Fruit fly (Drosophila melanogaster): ENCODE measurements around the gene spri.
A peak's percentile ranks its signal among the peaks of the same experiment; 100 is the strongest.

The spri gene

DNA sequence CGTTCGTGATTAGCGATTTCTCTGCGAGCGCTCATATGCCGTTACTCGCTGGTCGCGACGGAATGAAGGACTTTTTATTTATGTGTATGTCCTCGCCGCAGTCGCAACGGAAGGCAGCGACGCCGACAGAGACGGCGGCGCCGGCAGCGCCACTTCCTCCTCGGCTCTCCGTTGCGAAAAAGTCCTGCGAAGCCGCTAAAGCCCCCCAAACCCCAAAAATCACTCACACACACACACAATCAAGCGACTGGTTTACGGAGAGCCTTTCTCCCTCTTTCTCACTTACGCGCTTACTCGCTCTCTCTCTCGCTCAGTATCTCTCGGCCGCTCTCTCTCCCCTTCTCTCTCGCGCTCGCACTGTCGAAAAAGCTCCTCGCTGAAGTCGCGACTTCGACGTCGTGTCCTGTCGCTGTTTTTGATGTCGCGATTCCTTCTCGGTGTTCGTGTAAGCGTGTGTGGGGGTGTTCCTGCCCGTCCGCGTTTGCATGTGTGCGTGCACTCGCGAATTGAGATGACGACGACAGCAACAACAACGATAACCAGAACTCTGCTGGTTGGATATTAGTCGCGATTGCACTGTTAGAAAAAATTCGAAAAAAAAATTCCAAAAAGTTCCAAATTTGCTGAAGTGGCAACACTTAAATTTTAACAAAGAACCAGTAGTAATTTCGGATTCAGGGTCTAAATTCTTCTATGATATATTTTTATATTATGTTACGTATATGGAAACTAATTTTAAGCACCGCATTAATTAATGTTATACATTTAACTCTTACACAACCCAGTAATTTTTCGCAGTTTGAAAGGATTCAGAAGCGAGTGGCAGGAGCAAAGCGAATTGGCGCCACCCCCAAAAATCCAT, 35.2 kb upstream of the spri start, which contains the start of gene CG43347 (continued):
- TF ChIP-seq ATbp (GFP tag; optimal IDR thresholded peaks at IDR 0.05) (peak; percentile 70), Usf (GFP tag; optimal IDR thresholded peaks at IDR 0.05) (no peak), Drgx (GFP tag; IDR thresholded peaks at IDR 0.05) (peak; percentile 31; the same call in 1 of the 2 replicates), CG11247 (GFP tag; IDR thresholded peaks at IDR 0.05) (peak; percentile 13; the same call in 1 of the 2 replicates), CG14441 (GFP tag; IDR thresholded peaks at IDR 0.05) (peak; percentile 41; the same call in 1 of the 2 replicates), CG10274 (GFP tag; optimal IDR thresholded peaks at IDR 0.05) (peak; percentile 24), ci (GFP tag; IDR thresholded peaks at IDR 0.05) (peak; percentile 44; the same call in 1 of the 3 replicates), zen2 (GFP tag; IDR thresholded peaks at IDR 0.05; ENCODE audit: partially characterized antibody) (no peak), Hr3 (GFP tag; optimal IDR thresholded peaks at IDR 0.05) (peak; percentile 44), CG10209 (GFP tag; optimal IDR thresholded peaks at IDR 0.05) (peak; percentile 70), Dref (GFP tag; IDR thresholded peaks at IDR 0.05) (no peak), CG7745 (tag; optimal IDR thresholded peaks at IDR 0.05) (no peak), CG3281 (GFP tag; optimal IDR thresholded peaks at IDR 0.05) (peak; percentile 82), dmrt99B (tag; optimal IDR thresholded peaks at IDR 0.05) (peak; percentile 80), E2f2 (GFP tag; IDR thresholded peaks at IDR 0.05) (no peak), en (GFP tag; optimal IDR thresholded peaks at IDR 0.05) (no peak), dan (GFP tag; IDR thresholded peaks at IDR 0.05) (no peak), kah (GFP tag; optimal IDR thresholded peaks at IDR 0.05) (peak; percentile 11), slbo (GFP tag; IDR thresholded peaks at IDR 0.05) (peak; percentile 62), Scr (GFP tag; IDR thresholded peaks at IDR 0.05; ENCODE audit: partially characterized antibody) (no peak), Dbx (GFP tag; IDR thresholded peaks at IDR 0.05) (peak; percentile 59; the same call in 2 of the 3 replicates), CG12155 (GFP tag; optimal IDR thresholded peaks at IDR 0.05) (no peak), trh (GFP tag; optimal IDR thresholded peaks at IDR 0.05) (no peak), fd64A (GFP tag; optimal IDR thresholded peaks at IDR 0.05) (no peak), psq (GFP tag; optimal IDR thresholded peaks at IDR 0.05) (no peak), CG32767 (GFP tag; IDR thresholded peaks at IDR 0.05) (0 out of 2 replicates have a peak, but pooled peaks have one; percentile 20), NfI (GFP tag; optimal IDR thresholded peaks at IDR 0.05) (peak; percentile 77), TFAM (GFP tag; optimal IDR thresholded peaks at IDR 0.05) (no peak), CG17802 (tag; optimal IDR thresholded peaks at IDR 0.05) (no peak), CG8089 (GFP tag; optimal IDR thresholded peaks at IDR 0.05) (no peak), jigr1 (GFP tag; IDR thresholded peaks at IDR 0.05) (no peak), HLH3B (GFP tag; IDR thresholded peaks at IDR 0.05) (peak; percentile 52), CG7839 (tag; optimal IDR thresholded peaks at IDR 0.05) (peak; percentile 81), CG18476 (GFP tag; optimal IDR thresholded peaks at IDR 0.05) (peak; percentile 55), Nf-YA (GFP tag; IDR thresholded peaks at IDR 0.05) (peak; percentile 20; the same call in 1 of the 2 replicates), tio (GFP tag; optimal IDR thresholded peaks at IDR 0.05) (peak; percentile 41), aop (GFP tag; IDR thresholded peaks at IDR 0.05) (no peak), ara (GFP tag; IDR thresholded peaks at IDR 0.05) (peak; percentile 55; the same call in 1 of the 2 replicates), Oaz (GFP tag; IDR thresholded peaks at IDR 0.05) (no peak), CG17359 (tag; optimal IDR thresholded peaks at IDR 0.05) (peak; percentile 72), CG9932 (GFP tag; IDR thresholded peaks at IDR 0.05) (peak; percentile 58), Mrtf (GFP tag; IDR thresholded peaks at IDR 0.05) (no peak), HLH54F (GFP tag; optimal IDR thresholded peaks at IDR 0.05) (peak; percentile 31), CG7987 (GFP tag; optimal IDR thresholded peaks at IDR 0.05) (no peak), Gsc (GFP tag; IDR thresholded peaks at IDR 0.05) (no peak), CG8388 (GFP tag; optimal IDR thresholded peaks at IDR 0.05) (peak; percentile 63), CG18764 (GFP tag; optimal IDR thresholded peaks at IDR 0.05) (no peak), Hand (GFP tag; optimal IDR thresholded peaks at IDR 0.05) (peak; percentile 80), fu2 (GFP tag; optimal IDR thresholded peaks at IDR 0.05) (no peak)

Measured in whole organism, embryonic.